Fruit fly (Drosophila melanogaster) whole organism, wandering third instar larva: ENCODE data around the gene CG43318.

Source experiments
- CG9705 ChIP-seq: fragments of 200-800 bp; sonication (Bioruptor generic); optimal IDR thresholded peaks from 2 replicates; lab custom pipeline; 2018; ENCODE audit warnings: missing biosample characterization, mild to moderate bottlenecking, missing genetic modification characterization
- CrebA ChIP-seq: fragments of 200-800 bp; sonication (Bioruptor generic); optimal IDR thresholded peaks from 2 replicates; lab custom pipeline; 2016; ENCODE audit warnings: missing biosample characterization, mild to moderate bottlenecking, missing genetic modification characterization, borderline replicate concordance
- Jra ChIP-seq: sonication (Bioruptor generic); optimal IDR thresholded peaks from 2 replicates; lab custom pipeline; 2016; ENCODE audit warnings: missing biosample characterization, missing genetic modification characterization
- Myc ChIP-seq: fragments of >200 bp; optimal IDR thresholded peaks from 2 replicates; lab custom pipeline; 2017
- N ChIP-seq: fragments of >200 bp; optimal IDR thresholded peaks from 2 replicates; lab custom pipeline; 2018; ENCODE audit warnings: missing biosample characterization, missing external identifiers, missing genetic modification characterization
- Rel ChIP-seq, 2 experiments: fragments of 200-800 bp; sonication (Bioruptor generic) in 1 of 2; optimal IDR thresholded peaks; 2 replicates in 1 of 2; 3 replicates in 1 of 2; lab custom pipeline; 2016 to 2019; ENCODE audit warnings: mild to moderate bottlenecking in 2 of 2, missing biosample characterization in 2 of 2, missing genetic modification characterization in 2 of 2, moderate library complexity in 1 of 2
- Sp1 ChIP-seq: fragments of 200-800 bp; sonication (Bioruptor generic); optimal IDR thresholded peaks from 3 replicates; lab custom pipeline; 2019; ENCODE audit warnings: missing biosample characterization, mild to moderate bottlenecking, missing genetic modification characterization, moderate library complexity
- foxo ChIP-seq, 2 experiments: fragments of 200-800 bp; sonication (Bioruptor generic); optimal IDR thresholded peaks; 2 replicates in 1 of 2; 3 replicates in 1 of 2; lab custom pipeline; 2016 to 2017; ENCODE audit warnings: missing biosample characterization in 2 of 2, missing genetic modification characterization in 2 of 2
- h ChIP-seq: fragments of 200-800 bp; sonication (Bioruptor generic); optimal IDR thresholded peaks from 3 replicates; lab custom pipeline; 2016; ENCODE audit warnings: missing biosample characterization, mild to moderate bottlenecking, missing genetic modification characterization
- lola ChIP-seq: fragments of >200 bp; optimal IDR thresholded peaks from 2 replicates; lab custom pipeline; 2017; ENCODE audit warnings: missing biosample characterization, missing genetic modification characterization
- pan ChIP-seq: fragments of >200 bp; optimal IDR thresholded peaks from 2 replicates; lab custom pipeline; 2017
- psq ChIP-seq: fragments of 200-800 bp; sonication (Bioruptor generic); optimal IDR thresholded peaks from 3 replicates; lab custom pipeline; 2017; ENCODE audit warnings: missing biosample characterization, mild to moderate bottlenecking, missing genetic modification characterization, moderate library complexity
- rgr ChIP-seq: fragments of 200-800 bp; sonication (Bioruptor generic); optimal IDR thresholded peaks from 3 replicates; lab custom pipeline; 2016; ENCODE audit warnings: missing biosample characterization, mild to moderate bottlenecking, missing genetic modification characterization
- sage ChIP-seq: fragments of 200-800 bp; sonication (Bioruptor generic); optimal IDR thresholded peaks from 2 replicates; lab custom pipeline; 2016; ENCODE audit warnings: missing biosample characterization, mild to moderate bottlenecking, missing genetic modification characterization

DNA sequence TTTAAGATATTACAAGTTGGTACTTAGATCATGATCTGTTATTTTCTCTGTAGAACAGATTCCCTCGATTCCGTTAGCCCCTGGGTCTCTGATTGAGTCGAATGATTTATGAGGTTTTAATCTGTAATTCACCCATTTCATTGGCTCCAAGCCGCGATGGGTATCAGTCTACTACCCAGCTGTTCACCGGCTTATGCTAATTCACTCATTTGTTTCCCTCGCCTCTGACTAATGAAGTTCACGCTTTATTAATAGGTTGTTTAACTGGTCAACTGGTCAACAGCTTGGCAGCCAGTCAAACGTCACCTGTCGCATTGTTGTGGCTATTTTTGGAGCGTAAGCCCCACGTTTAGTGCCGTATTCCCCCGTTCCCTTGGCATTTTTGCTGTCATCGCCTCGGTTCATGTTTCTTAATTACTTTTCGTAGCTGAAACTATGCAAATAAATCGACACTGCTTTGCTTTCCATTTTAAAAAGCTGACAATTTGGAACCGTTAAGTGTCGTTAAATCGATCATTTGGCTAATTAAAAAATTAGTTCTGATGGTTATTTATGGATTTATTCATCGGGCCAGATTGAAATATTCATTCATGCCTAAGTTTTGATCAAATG, 39.7 kb upstream of the CG43318 start:
- no peak for TF ChIP-seq sage (GFP tag; lab: Kevin White, UChicago)
- TF ChIP-seq Rel (GFP tag; optimal IDR thresholded peaks at IDR 0.05; lab: Kevin White, UChicago): no peak
- TF ChIP-seq Rel (tag; optimal IDR thresholded peaks at IDR 0.05; lab: Kevin White, UChicago): no peak
- no peak for TF ChIP-seq CrebA
- TF ChIP-seq psq (GFP tag; lab: Kevin White, UChicago): no peak
- no peak for TF ChIP-seq Jra
- TF ChIP-seq foxo (GFP tag; optimal IDR thresholded peaks at IDR 0.05; lab: Kevin White, UChicago): no peak
- no peak for TF ChIP-seq CG9705 (GFP tag; lab: Kevin White, UChicago)
- TF ChIP-seq pan: no peak
- no peak for TF ChIP-seq h
- no peak for TF ChIP-seq Sp1 (GFP tag; lab: Kevin White, UChicago)
- TF ChIP-seq lola (GFP tag; lab: Kevin White, UChicago): no peak
- TF ChIP-seq N (GFP tag; lab: Kevin White, UChicago): no peak
- TF ChIP-seq rgr (GFP tag; lab: Kevin White, UChicago): no peak
- no peak for TF ChIP-seq Myc (lab: Kevin White, UChicago)
